Fruit fly (Drosophila melanogaster) whole organism, embryonic: Measurements from ENCODE around the gene fkh.
A peak's percentile ranks its signal among the peaks of the same experiment; 100 is the strongest.

Experiments used
- Bdp1 ChIP-seq: fragments of 200-800 bp; sonication (Bioruptor generic); optimal IDR thresholded peaks from 3 replicates; lab custom pipeline; 2016; ENCODE audit warnings: missing biosample characterization, missing genetic modification characterization
- CG10267 ChIP-seq: fragments of 200-800 bp; sonication (Bioruptor generic); optimal IDR thresholded peaks from 2 replicates; lab custom pipeline; 2018; ENCODE audit warnings: missing biosample characterization, mild to moderate bottlenecking, missing genetic modification characterization, moderate library complexity
- CG11696 ChIP-seq: fragments of 200-800 bp; sonication (Bioruptor generic); IDR thresholded peaks from 2 replicates; pipeline ENCODE4 v1.3.6; 2022; ENCODE audit warnings: missing biosample characterization, missing genetic modification characterization
- CG1233 ChIP-seq: fragments of 200-800 bp; sonication (Bioruptor generic); optimal IDR thresholded peaks from 4 replicates; lab custom pipeline; 2018; ENCODE audit warnings: missing biosample characterization, mild to moderate bottlenecking, missing genetic modification characterization
- CG14860 ChIP-seq: fragments of 200-800 bp; sonication (Bioruptor generic); IDR thresholded peaks from 3 replicates; pipeline ENCODE4 v1.3.6; 2022; ENCODE audit warnings: missing biosample characterization, missing genetic modification characterization; ENCODE audit not compliant: partially characterized antibody
- CG1602 ChIP-seq: fragments of 200-800 bp; sonication (Bioruptor generic); optimal IDR thresholded peaks from 3 replicates; lab custom pipeline; 2016; ENCODE audit warnings: missing biosample characterization, missing genetic modification characterization
- CG17568 ChIP-seq: fragments of 200-800 bp; sonication (Bioruptor generic); optimal IDR thresholded peaks from 2 replicates; lab custom pipeline; 2018; ENCODE audit warnings: missing biosample characterization, mild to moderate bottlenecking, missing genetic modification characterization, moderate library complexity
- CG18599 ChIP-seq: fragments of 200-800 bp; sonication (Bioruptor generic); optimal IDR thresholded peaks from 3 replicates; lab custom pipeline; 2017; ENCODE audit warnings: missing biosample characterization, missing genetic modification characterization, mild to moderate bottlenecking, moderate library complexity, missing genetic modification reagents
- CG7271 ChIP-seq: fragments of 200-800 bp; sonication (Bioruptor generic); optimal IDR thresholded peaks from 2 replicates; lab custom pipeline; 2018; ENCODE audit warnings: missing biosample characterization, mild to moderate bottlenecking, missing genetic modification characterization, moderate library complexity
- CG7987 ChIP-seq: fragments of 200-800 bp; sonication (Bioruptor generic); optimal IDR thresholded peaks from 2 replicates; lab custom pipeline; 2018; ENCODE audit warnings: missing biosample characterization, mild to moderate bottlenecking, missing genetic modification characterization, moderate library complexity
- CG8290 ChIP-seq, 3 experiments: fragments of 200-800 bp; sonication (Bioruptor generic); optimal IDR thresholded peaks; 2 replicates each; lab custom pipeline; 2016 to 2019; ENCODE audit warnings: missing biosample characterization in 3 of 3, missing genetic modification characterization in 3 of 3, mild to moderate bottlenecking in 2 of 3, moderate library complexity in 1 of 3
- CG8359 ChIP-seq: fragments of 200-800 bp; sonication (Bioruptor generic); optimal IDR thresholded peaks from 2 replicates; lab custom pipeline; 2017; ENCODE audit warnings: missing biosample characterization, mild to moderate bottlenecking, missing genetic modification characterization, borderline replicate concordance
- CG9215 ChIP-seq: fragments of 200-800 bp; sonication (Bioruptor generic); IDR thresholded peaks from 2 replicates; pipeline ENCODE4 v1.3.6; 2022; ENCODE audit warnings: missing biosample characterization, missing genetic modification characterization
- CrebB ChIP-seq: fragments of 200-800 bp; sonication (Bioruptor generic); optimal IDR thresholded peaks from 3 replicates; lab custom pipeline; 2018; ENCODE audit warnings: missing biosample characterization, mild to moderate bottlenecking, missing genetic modification characterization
- D ChIP-seq, 2 experiments: fragments of 200-800 bp in 1 of 2; fragments of >200 bp in 1 of 2; sonication (Bioruptor generic) in 1 of 2; optimal IDR thresholded peaks; 2 replicates in 1 of 2; 3 replicates in 1 of 2; lab custom pipeline; 2017; ENCODE audit warnings: mild to moderate bottlenecking in 1 of 2, missing biosample characterization in 1 of 2, missing genetic modification characterization in 1 of 2, missing genetic modification reagents in 1 of 2
- Ets97D ChIP-seq: fragments of 200-800 bp; sonication (Bioruptor generic); optimal IDR thresholded peaks from 3 replicates; lab custom pipeline; 2016; ENCODE audit warnings: missing biosample characterization, missing genetic modification characterization
- H15 ChIP-seq: fragments of 200-800 bp; sonication (Bioruptor generic); IDR thresholded peaks from 3 replicates; pipeline ENCODE4 v1.3.6; 2022; ENCODE audit warnings: missing biosample characterization, missing genetic modification characterization
- HLH4C ChIP-seq: fragments of 200-800 bp; sonication (Bioruptor generic); IDR thresholded peaks from 3 replicates; pipeline ENCODE4 v1.3.6; 2022; ENCODE audit warnings: missing biosample characterization, missing genetic modification characterization; ENCODE audit not compliant: partially characterized antibody
- Kr ChIP-seq: fragments of 200-800 bp; sonication (Bioruptor generic); optimal IDR thresholded peaks from 2 replicates; lab custom pipeline; 2017; ENCODE audit warnings: missing biosample characterization, mild to moderate bottlenecking, missing genetic modification characterization
- Nf-YB ChIP-seq: fragments of 200-800 bp; sonication (Bioruptor generic); optimal IDR thresholded peaks from 3 replicates; lab custom pipeline; 2019; ENCODE audit warnings: missing biosample characterization, mild to moderate bottlenecking, missing genetic modification characterization, moderate library complexity
- NfI ChIP-seq: fragments of 200-800 bp; sonication (Bioruptor generic); optimal IDR thresholded peaks from 3 replicates; lab custom pipeline; 2018; ENCODE audit warnings: missing biosample characterization, mild to moderate bottlenecking, missing genetic modification characterization, moderate library complexity
- Pdp1 ChIP-seq, 2 experiments: fragments of 200-800 bp; sonication (Bioruptor generic); optimal IDR thresholded peaks; 3 replicates each; lab custom pipeline; 2016; ENCODE audit warnings: missing biosample characterization in 2 of 2, missing genetic modification characterization in 2 of 2, mild to moderate bottlenecking in 1 of 2, moderate library complexity in 1 of 2
- Sry-β ChIP-seq: fragments of 200-800 bp; sonication (Bioruptor generic); optimal IDR thresholded peaks from 2 replicates; lab custom pipeline; 2018; ENCODE audit warnings: missing biosample characterization, mild to moderate bottlenecking, missing genetic modification characterization, moderate library complexity
- cad ChIP-seq: fragments of >200 bp; optimal IDR thresholded peaks from 2 replicates; lab custom pipeline; 2017; ENCODE audit warnings: missing biosample characterization, missing genetic modification characterization
- cato ChIP-seq: fragments of 200-800 bp; sonication (Bioruptor generic); optimal IDR thresholded peaks from 2 replicates; lab custom pipeline; 2016; ENCODE audit warnings: missing biosample characterization, missing genetic modification characterization, borderline replicate concordance
- caup ChIP-seq: fragments of 200-800 bp; sonication (Bioruptor generic); optimal IDR thresholded peaks from 3 replicates; lab custom pipeline; 2017; ENCODE audit warnings: missing biosample characterization, mild to moderate bottlenecking, missing genetic modification characterization, moderate library complexity; ENCODE audit not compliant: severe bottlenecking
- dati ChIP-seq: fragments of 200-800 bp; sonication (Bioruptor generic); IDR thresholded peaks from 2 replicates; pipeline ENCODE4 v1.3.6; 2022; ENCODE audit warnings: missing biosample characterization, missing genetic modification characterization
- dysf ChIP-seq: fragments of 200-800 bp; sonication (Bioruptor generic); IDR thresholded peaks from 3 replicates; pipeline ENCODE4 v1.3.6; 2022; ENCODE audit warnings: missing biosample characterization, missing genetic modification characterization
- eve ChIP-seq, 2 experiments: fragments of >200 bp; optimal IDR thresholded peaks; 2 replicates each; lab custom pipeline; 2017; ENCODE audit warnings: missing biosample characterization in 2 of 2, missing genetic modification characterization in 2 of 2
- gem ChIP-seq: fragments of 200-800 bp; sonication (Bioruptor generic); optimal IDR thresholded peaks from 2 replicates; lab custom pipeline; 2019; ENCODE audit warnings: missing biosample characterization, mild to moderate bottlenecking, missing genetic modification characterization, moderate library complexity
- hbn ChIP-seq: fragments of 200-800 bp; sonication (Bioruptor generic); IDR thresholded peaks from 2 replicates; pipeline ENCODE4 v1.3.6; 2022; ENCODE audit warnings: missing biosample characterization, missing genetic modification characterization; ENCODE audit not compliant: partially characterized antibody
- jing ChIP-seq: fragments of 200-800 bp; sonication (Bioruptor generic); optimal IDR thresholded peaks from 2 replicates; lab custom pipeline; 2018; ENCODE audit warnings: missing biosample characterization, mild to moderate bottlenecking, missing genetic modification characterization
- klu ChIP-seq: fragments of 200-800 bp; sonication (Bioruptor generic); IDR thresholded peaks from 2 replicates; pipeline ENCODE4 v1.3.6; 2022; ENCODE audit warnings: missing biosample characterization, missing genetic modification characterization
- lbe ChIP-seq: fragments of 200-800 bp; sonication (Bioruptor generic); optimal IDR thresholded peaks from 2 replicates; lab custom pipeline; 2016; ENCODE audit warnings: missing biosample characterization, mild to moderate bottlenecking, missing genetic modification characterization
- lola ChIP-seq, 3 experiments: fragments of >200 bp in 2 of 3; fragments of 200-800 bp in 1 of 3; sonication (Bioruptor generic) in 1 of 3; optimal IDR thresholded peaks; 2 replicates each; lab custom pipeline; 2017 to 2019; ENCODE audit warnings: missing biosample characterization in 3 of 3, missing genetic modification characterization in 3 of 3, mild to moderate bottlenecking in 1 of 3, moderate library complexity in 1 of 3
- pros ChIP-seq: fragments of 200-800 bp; sonication (Bioruptor generic); optimal IDR thresholded peaks from 3 replicates; lab custom pipeline; 2019; ENCODE audit warnings: missing biosample characterization, mild to moderate bottlenecking, missing genetic modification characterization, moderate library complexity
- stwl ChIP-seq: fragments of 200-800 bp; sonication (Bioruptor generic); optimal IDR thresholded peaks from 3 replicates; lab custom pipeline; 2018; ENCODE audit warnings: missing biosample characterization, mild to moderate bottlenecking, missing genetic modification characterization, moderate library complexity
- zen ChIP-seq: fragments of 200-800 bp; sonication (Bioruptor generic); optimal IDR thresholded peaks from 3 replicates; lab custom pipeline; 2018; ENCODE audit warnings: missing biosample characterization, mild to moderate bottlenecking, missing genetic modification characterization, moderate library complexity

fkh gene

dm6 chr3R:28586943-28587342 lies 1.9 kb upstream of the fkh start (continued):
- TF ChIP-seq CG11696 (no peak), H15 (GFP tag; lab: Robert Waterston, UW) (no peak), CG14860 (GFP tag; lab: Robert Waterston, UW) (no peak), NfI (GFP tag; lab: Kevin White, UChicago) (no peak), eve (GFP tag; optimal IDR thresholded peaks at IDR 0.05; lab: Kevin White, UChicago) (no peak)
- TF ChIP-seq, all 482 proteins: peak for 101

- TF ChIP-seq gem (tag; lab: Kevin White, UChicago) (no peak), lola (GFP tag; optimal IDR thresholded peaks at IDR 0.05; lab: Kevin White, UChicago) (no peak), CG17568 (GFP tag; lab: Kevin White, UChicago) (no peak), CG7987 (GFP tag; lab: Kevin White, UChicago) (no peak), CG8290 (GFP tag; optimal IDR thresholded peaks at IDR 0.05; lab: Kevin White, UChicago) (peak; percentile 19), CG8290 (tag; optimal IDR thresholded peaks at IDR 0.05; lab: Kevin White, UChicago) (no peak), CrebB (tag; lab: Kevin White, UChicago) (no peak), CG9215 (GFP tag; lab: Robert Waterston, UW) (no peak), stwl (tag; lab: Kevin White, UChicago) (no peak), zen (peak; percentile 85), HLH4C (GFP tag; lab: Robert Waterston, UW) (no peak), dysf (GFP tag; lab: Robert Waterston, UW) (no peak), CG18599 (no peak), CG1602 (GFP tag; lab: Kevin White, UChicago) (no peak), dati (no peak), Bdp1 (GFP tag; lab: Kevin White, UChicago) (no peak), CG10267 (tag; lab: Kevin White, UChicago) (no peak), cad (GFP tag; lab: Kevin White, UChicago) (peak; percentile 97), Nf-YB (GFP tag; lab: Kevin White, UChicago) (no peak), CG7271 (tag; lab: Kevin White, UChicago) (peak; percentile 50), Ets97D (GFP tag; lab: Kevin White, UChicago) (no peak), CG1233 (GFP tag; lab: Kevin White, UChicago) (no peak), Sry-β (GFP tag; lab: Kevin White, UChicago) (no peak), caup (GFP tag; lab: Kevin White, UChicago) (no peak), D (optimal IDR thresholded peaks at IDR 0.05; lab: Kevin White, UChicago) (peak; percentile 81), D (GFP tag; optimal IDR thresholded peaks at IDR 0.05; lab: Kevin White, UChicago) (no peak), klu (GFP tag; lab: Robert Waterston, UW) (no peak), lbe (GFP tag; lab: Kevin White, UChicago) (no peak), Pdp1 (GFP tag; optimal IDR thresholded peaks at IDR 0.05; lab: Kevin White, UChicago) (no peak), CG8359 (GFP tag; lab: Kevin White, UChicago) (no peak), jing (GFP tag; lab: Kevin White, UChicago) (no peak), pros (GFP tag; lab: Kevin White, UChicago) (no peak), cato (no peak), hbn (GFP tag; lab: Robert Waterston, UW) (no peak), Kr (GFP tag; lab: Kevin White, UChicago) (peak; percentile 56)
Measured at dm6 chr3R:28586224-28586623, 1.2 kb upstream of the fkh start.
